Worm (Caenorhabditis elegans): ENCODE data around the gene F14H3.14.

DNA sequence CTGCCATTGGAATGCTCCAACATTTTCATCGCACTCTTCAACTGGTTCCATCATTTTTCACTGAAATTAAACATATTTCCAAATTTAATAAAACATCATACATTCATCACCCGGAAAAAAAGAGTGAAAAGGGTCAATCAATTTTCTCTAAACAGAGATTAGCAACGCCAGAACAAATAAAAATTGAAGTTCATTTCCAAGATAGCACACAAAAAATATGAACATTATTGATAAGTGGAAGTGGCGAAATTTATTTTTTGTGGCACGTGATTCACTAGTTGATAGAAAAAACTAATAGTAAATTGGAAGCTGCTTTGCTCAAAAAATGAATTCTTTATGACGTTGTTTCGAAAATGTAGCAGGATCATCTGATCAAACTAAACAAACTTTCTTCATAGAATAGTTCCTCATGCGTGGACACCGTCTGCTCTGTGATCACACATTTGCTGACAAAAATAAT is 12.6 kb upstream of the F14H3.14 start, which contains the start of the genes F14H3.12 and srj-29:
- TF ChIP-seq him-1 (tag; optimal IDR thresholded peaks at IDR 0.05) (no peak), dao-5 (tag; optimal IDR thresholded peaks at IDR 0.05) (no peak), W03F9.2 (tag; optimal IDR thresholded peaks at IDR 0.05) (no peak)

All from whole organism, L4/young adult.